Worm (Caenorhabditis elegans): ENCODE measurements around the gene C08A9.10.
A peak's percentile ranks its signal among the peaks of the same experiment; 100 is the strongest.

The C08A9.10 gene

ce11 chrX:17055481-17055835 is 25.5 kb upstream of the C08A9.10 start, which contains the start of gene gcy-11:
gcy-11 (minus strand) TSS chrX:17055581.
- TF ChIP-seq skn-1 (tag; optimal IDR thresholded peaks at IDR 0.05) (no peak), Y105C5A.15 (GFP tag; IDR thresholded peaks at IDR 0.05) (no peak), aha-1 (tag) (peak; percentile 80), R02D3.7 (tag; optimal IDR thresholded peaks at IDR 0.05) (no peak), ceh-62 (tag; optimal IDR thresholded peaks at IDR 0.05) (no peak), lim-7 (GFP tag; IDR thresholded peaks at IDR 0.05) (0 out of 2 replicates have a peak, but pooled peaks have one; percentile 11), dmd-8 (GFP tag; IDR thresholded peaks at IDR 0.05) (0 out of 2 replicates have a peak, but pooled peaks have one; percentile 13), ces-1 (GFP tag; optimal IDR thresholded peaks at IDR 0.05) (no peak), spr-1 (tag; optimal IDR thresholded peaks at IDR 0.05) (no peak), ceh-82 (tag; optimal IDR thresholded peaks at IDR 0.05) (no peak), unc-62 (GFP tag; optimal IDR thresholded peaks at IDR 0.05 in 1 of 2) (peak in 1 of 2 experiments; percentile 11), unc-62 (tag; optimal IDR thresholded peaks at IDR 0.05) (no peak), arid-1 (GFP tag; conservative IDR thresholded peaks at IDR 0.05) (no peak), F49E8.2 (tag; optimal IDR thresholded peaks at IDR 0.05; ENCODE audit: borderline replicate concordance) (no peak), hlh-11 (tag; optimal IDR thresholded peaks at IDR 0.05) (no peak), zag-1 (tag; optimal IDR thresholded peaks at IDR 0.05) (no peak), php-3 (GFP tag; IDR thresholded peaks at IDR 0.05) (no peak), dpl-1 (GFP tag; optimal IDR thresholded peaks at IDR 0.05) (no peak)

ce11 chrX:17055836-17056783 is 24.9 kb upstream of the C08A9.10 start:
- peak; percentile 10 for TF ChIP-seq aha-1 (tag)
- peak; percentile 36 for TF ChIP-seq hlh-11 (tag; optimal IDR thresholded peaks at IDR 0.05)
- no peak for TF ChIP-seq nhr-237 (tag; optimal IDR thresholded peaks at IDR 0.05)
- no peak for TF ChIP-seq hif-1 (tag; optimal IDR thresholded peaks at IDR 0.05)
- no peak for TF ChIP-seq Y75B8A.6 (GFP tag; IDR thresholded peaks at IDR 0.05)
- TF ChIP-seq nhr-41 (GFP tag; IDR thresholded peaks at IDR 0.05) = no peak
- TF ChIP-seq Y105C5A.15 (GFP tag; IDR thresholded peaks at IDR 0.05) = no peak
- no peak for TF ChIP-seq ceh-82 (tag; optimal IDR thresholded peaks at IDR 0.05)
- TF ChIP-seq dve-1 (tag; optimal IDR thresholded peaks at IDR 0.05; ENCODE audit: insufficient read depth) = peak; percentile 37
- peak; percentile 47 for TF ChIP-seq pqm-1 (tag; optimal IDR thresholded peaks at IDR 0.05)
- no peak for TF ChIP-seq daf-16 (GFP tag; optimal IDR thresholded peaks at IDR 0.05)
- TF ChIP-seq daf-16 (tag; optimal IDR thresholded peaks at IDR 0.05) = peak; percentile 74
- peak; percentile 53; the same call in 1 of the 2 replicates for TF ChIP-seq ceh-20 (GFP tag; IDR thresholded peaks at IDR 0.05)
- no peak for TF ChIP-seq nhr-10 (tag; optimal IDR thresholded peaks at IDR 0.05)
- no peak for TF ChIP-seq nhr-102 (tag; optimal IDR thresholded peaks at IDR 0.05)
- TF ChIP-seq F37D6.2 (tag; optimal IDR thresholded peaks at IDR 0.05) = no peak
- no peak for TF ChIP-seq spr-3 (GFP tag; optimal IDR thresholded peaks at IDR 0.05)
- no peak for TF ChIP-seq tra-1 (GFP tag; IDR thresholded peaks at IDR 0.05)
- TF ChIP-seq hlh-30 (tag; optimal IDR thresholded peaks at IDR 0.05; ENCODE audit: insufficient read depth) = peak; percentile 47
- no peak for TF ChIP-seq daf-19 (GFP tag; conservative IDR thresholded peaks at IDR 0.05)
- peak; percentile 11 for TF ChIP-seq nhr-77 (tag; optimal IDR thresholded peaks at IDR 0.05)
- TF ChIP-seq nhr-48 (tag; optimal IDR thresholded peaks at IDR 0.05) = no peak
- no peak for TF ChIP-seq ces-1 (GFP tag; optimal IDR thresholded peaks at IDR 0.05)
- no peak for TF ChIP-seq lin-29 (GFP tag; IDR thresholded peaks at IDR 0.05)
- TF ChIP-seq dmd-6 (GFP tag; IDR thresholded peaks at IDR 0.05) = peak; percentile 57
- peak; percentile 96 for TF ChIP-seq php-3 (GFP tag; IDR thresholded peaks at IDR 0.05)
- TF ChIP-seq lin-1 (GFP tag; IDR thresholded peaks at IDR 0.05) = no peak
- peak; percentile 60 for TF ChIP-seq nhr-28 (tag; optimal IDR thresholded peaks at IDR 0.05)
- TF ChIP-seq lir-3 (tag; optimal IDR thresholded peaks at IDR 0.05) = no peak
- no peak for TF ChIP-seq Y48G9A.11 (GFP tag; IDR thresholded peaks at IDR 0.05)
- TF ChIP-seq tag-97 (GFP tag; IDR thresholded peaks at IDR 0.05) = no peak
- TF ChIP-seq zfp-3 (GFP tag; conservative IDR thresholded peaks at IDR 0.05) = peak; percentile 82
- TF ChIP-seq nhr-25 (tag; optimal IDR thresholded peaks at IDR 0.05; ENCODE audit: borderline replicate concordance, insufficient read depth) = no peak
- no peak for TF ChIP-seq attf-4 (tag; optimal IDR thresholded peaks at IDR 0.05)
- no peak for TF ChIP-seq hmg-1.1 (GFP tag; IDR thresholded peaks at IDR 0.05)
- peak; percentile 26 for TF ChIP-seq lin-13 (GFP tag; optimal IDR thresholded peaks at IDR 0.05)

Data from whole organism, L4 larva.